Fruit fly (Drosophila melanogaster) whole organism, prepupa: Measurements from ENCODE around the gene CG32486.
A peak's percentile ranks its signal among the peaks of the same experiment; 100 is the strongest.

ENCODE experiments used
- Blimp-1 ChIP-seq: fragments of 200-800 bp; sonication (Bioruptor generic); optimal IDR thresholded peaks from 3 replicates; lab custom pipeline; 2017; ENCODE audit warnings: missing biosample characterization, missing genetic modification characterization, mild to moderate bottlenecking, moderate library complexity, missing genetic modification reagents
- CG10631 ChIP-seq: fragments of 200-800 bp; sonication (Bioruptor generic); optimal IDR thresholded peaks from 2 replicates; lab custom pipeline; 2016; ENCODE audit warnings: missing biosample characterization, missing genetic modification characterization
- CG11294 ChIP-seq: fragments of 200-800 bp; sonication (Bioruptor generic); IDR thresholded peaks from 2 replicates; pipeline ENCODE4 v1.3.6; 2022; ENCODE audit warnings: missing biosample characterization, missing genetic modification characterization
- CG11902 ChIP-seq: fragments of 200-800 bp; sonication (Bioruptor generic); optimal IDR thresholded peaks from 3 replicates; lab custom pipeline; 2016; ENCODE audit warnings: missing biosample characterization, missing genetic modification characterization
- CG15336 ChIP-seq: fragments of 200-800 bp; sonication (Bioruptor generic); IDR thresholded peaks from 2 replicates; pipeline ENCODE4 v1.3.6; 2022; ENCODE audit warnings: missing biosample characterization, missing genetic modification characterization
- CG1621 ChIP-seq: fragments of 200-800 bp; sonication (Bioruptor generic); optimal IDR thresholded peaks from 3 replicates; lab custom pipeline; 2018; ENCODE audit warnings: missing biosample characterization, mild to moderate bottlenecking, missing genetic modification characterization
- CG3032 ChIP-seq: fragments of 200-800 bp; optimal IDR thresholded peaks from 2 replicates; lab custom pipeline; 2019; ENCODE audit warnings: missing biosample characterization, mild to moderate bottlenecking, missing genetic modification characterization, moderate library complexity
- CG32006 ChIP-seq: fragments of 200-800 bp; sonication (Bioruptor generic); optimal IDR thresholded peaks from 3 replicates; lab custom pipeline; 2017; ENCODE audit warnings: missing biosample characterization, mild to moderate bottlenecking, missing genetic modification characterization
- CG3919 ChIP-seq: fragments of 200-800 bp; sonication (Bioruptor generic); optimal IDR thresholded peaks from 3 replicates; lab custom pipeline; 2016; ENCODE audit warnings: missing biosample characterization, missing genetic modification characterization
- CG6163 ChIP-seq: fragments of 200-800 bp; sonication (Bioruptor generic); IDR thresholded peaks from 3 replicates; pipeline ENCODE4 v1.3.6; 2022; ENCODE audit warnings: missing biosample characterization, missing genetic modification characterization
- CG6276 ChIP-seq: fragments of 200-800 bp; sonication (Bioruptor generic); optimal IDR thresholded peaks from 2 replicates; lab custom pipeline; 2017; ENCODE audit warnings: missing biosample characterization, mild to moderate bottlenecking, missing genetic modification characterization
- CG6792 ChIP-seq: fragments of 200-800 bp; sonication (Bioruptor generic); optimal IDR thresholded peaks from 3 replicates; lab custom pipeline; 2016; ENCODE audit warnings: missing biosample characterization, missing genetic modification characterization
- CG6808 ChIP-seq: fragments of 200-800 bp; sonication (Bioruptor generic); optimal IDR thresholded peaks from 3 replicates; lab custom pipeline; 2017; ENCODE audit warnings: missing biosample characterization, missing genetic modification characterization, mild to moderate bottlenecking, moderate library complexity, missing genetic modification reagents
- CG6854 ChIP-seq: fragments of 200-800 bp; sonication (Bioruptor generic); optimal IDR thresholded peaks from 2 replicates; lab custom pipeline; 2017; ENCODE audit warnings: missing biosample characterization, mild to moderate bottlenecking, missing genetic modification characterization
- CG8632 ChIP-seq: fragments of 200-800 bp; sonication (Bioruptor generic); optimal IDR thresholded peaks from 3 replicates; lab custom pipeline; 2016; ENCODE audit warnings: missing biosample characterization, missing genetic modification characterization
- Eip78C ChIP-seq: fragments of 200-800 bp; sonication (Bioruptor generic); peaks from one replicate; lab custom pipeline; 2016; ENCODE audit warnings: missing biosample characterization, missing genetic modification characterization
- Eip93F ChIP-seq: fragments of 200-800 bp; sonication (Bioruptor generic); optimal IDR thresholded peaks from 2 replicates; lab custom pipeline; 2016; ENCODE audit warnings: missing biosample characterization, mild to moderate bottlenecking, missing genetic modification characterization
- Ets21C ChIP-seq: fragments of 200-800 bp; sonication (Bioruptor generic); optimal IDR thresholded peaks from 3 replicates; lab custom pipeline; 2016; ENCODE audit warnings: missing biosample characterization, missing genetic modification characterization
- Ets96B ChIP-seq: fragments of 200-800 bp; optimal IDR thresholded peaks from 2 replicates; lab custom pipeline; 2019; ENCODE audit warnings: missing biosample characterization, mild to moderate bottlenecking, missing genetic modification characterization, moderate library complexity
- Hr38 ChIP-seq: sonication (Bioruptor generic); optimal IDR thresholded peaks from 2 replicates; lab custom pipeline; 2016; ENCODE audit warnings: missing biosample characterization, missing genetic modification characterization
- Hr39 ChIP-seq: fragments of 200-800 bp; sonication (Bioruptor generic); optimal IDR thresholded peaks from 2 replicates; lab custom pipeline; 2016; ENCODE audit warnings: missing biosample characterization, missing genetic modification characterization
- OdsH ChIP-seq: fragments of 200-800 bp; sonication (Bioruptor generic); optimal IDR thresholded peaks from 3 replicates; lab custom pipeline; 2016; ENCODE audit warnings: missing biosample characterization, missing genetic modification characterization
- Smox ChIP-seq: fragments of 200-800 bp; sonication (Bioruptor generic); optimal IDR thresholded peaks from 3 replicates; lab custom pipeline; 2016; ENCODE audit warnings: missing biosample characterization, missing genetic modification characterization
- Sox102F ChIP-seq: fragments of 200-800 bp; sonication (Bioruptor generic); optimal IDR thresholded peaks from 2 replicates; lab custom pipeline; 2016; ENCODE audit warnings: missing biosample characterization, mild to moderate bottlenecking, missing genetic modification characterization
- achi ChIP-seq: fragments of 200-800 bp; sonication (Bioruptor generic); optimal IDR thresholded peaks from 3 replicates; lab custom pipeline; 2016; ENCODE audit warnings: missing biosample characterization, missing genetic modification characterization
- cyc ChIP-seq: fragments of 200-800 bp; sonication (Bioruptor generic); optimal IDR thresholded peaks from 3 replicates; lab custom pipeline; 2016; ENCODE audit warnings: missing biosample characterization, missing genetic modification characterization
- dsx ChIP-seq: fragments of 200-800 bp; optimal IDR thresholded peaks from 3 replicates; lab custom pipeline; 2019; ENCODE audit warnings: missing biosample characterization, mild to moderate bottlenecking, missing genetic modification characterization, moderate library complexity; ENCODE audit not compliant: poor library complexity, severe bottlenecking
- eg ChIP-seq: fragments of 200-800 bp; sonication (Bioruptor generic); IDR thresholded peaks from 3 replicates; pipeline ENCODE4 v1.3.6; 2022; ENCODE audit warnings: missing biosample characterization, missing genetic modification characterization
- esn ChIP-seq: fragments of 200-800 bp; sonication (Bioruptor generic); optimal IDR thresholded peaks from 2 replicates; lab custom pipeline; 2016; ENCODE audit warnings: missing biosample characterization, mild to moderate bottlenecking, missing genetic modification characterization, moderate library complexity
- fd59A ChIP-seq: fragments of 200-800 bp; sonication (Bioruptor generic); optimal IDR thresholded peaks from 2 replicates; lab custom pipeline; 2017; ENCODE audit warnings: missing biosample characterization, mild to moderate bottlenecking, missing genetic modification characterization, missing genetic modification reagents
- lz ChIP-seq: fragments of 200-800 bp; sonication (Bioruptor generic); optimal IDR thresholded peaks from 3 replicates; lab custom pipeline; 2016; ENCODE audit warnings: missing biosample characterization, missing genetic modification characterization
- pdm3 ChIP-seq: fragments of 200-800 bp; sonication (Bioruptor generic); optimal IDR thresholded peaks from 3 replicates; lab custom pipeline; 2016; ENCODE audit warnings: missing biosample characterization, missing genetic modification characterization
- salr ChIP-seq, 2 experiments: fragments of 200-800 bp; sonication (Bioruptor generic); optimal IDR thresholded peaks; 3 replicates each; lab custom pipeline; 2016 to 2018; ENCODE audit warnings: missing biosample characterization in 2 of 2, missing genetic modification characterization in 2 of 2, mild to moderate bottlenecking in 1 of 2
- spab ChIP-seq: fragments of 200-800 bp; sonication (Bioruptor generic); optimal IDR thresholded peaks from 2 replicates; lab custom pipeline; 2017; ENCODE audit warnings: missing biosample characterization, mild to moderate bottlenecking, missing genetic modification characterization, missing genetic modification reagents
- svp ChIP-seq: fragments of 200-800 bp; sonication (Bioruptor generic); peaks from one replicate; lab custom pipeline; 2016; ENCODE audit warnings: missing biosample characterization, missing genetic modification characterization
- topi ChIP-seq: fragments of 200-800 bp; sonication (Bioruptor generic); optimal IDR thresholded peaks from 3 replicates; lab custom pipeline; 2016; ENCODE audit warnings: missing biosample characterization, missing genetic modification characterization
- vri ChIP-seq: fragments of 200-800 bp; sonication (Bioruptor generic); optimal IDR thresholded peaks from 3 replicates; lab custom pipeline; 2016; ENCODE audit warnings: missing biosample characterization, mild to moderate bottlenecking, missing genetic modification characterization

The CG32486 gene

dm6 chr3L:3095590-3095989 lies 25.0 kb upstream of the CG32486 start (continued):
- TF ChIP-seq Smox (no peak), CG3032 (tag; lab: Kevin White, UChicago) (no peak), CG6276 (GFP tag; lab: Kevin White, UChicago) (no peak)

dm6 chr3L:3090581-3091345 lies 20.1 kb upstream of the CG32486 start:
- TF ChIP-seq fd59A (GFP tag; lab: Kevin White, UChicago) (no peak), OdsH (GFP tag; lab: Kevin White, UChicago) (no peak), CG15336 (GFP tag; lab: Robert Waterston, UW) (0 out of 2 replicates have a peak, but pooled peaks have one; percentile 25), spab (no peak), cyc (GFP tag; lab: Kevin White, UChicago) (peak; percentile 43), achi (GFP tag; lab: Kevin White, UChicago) (no peak), CG1621 (tag; lab: Kevin White, UChicago) (no peak), CG8632 (GFP tag; lab: Kevin White, UChicago) (no peak), Blimp-1 (GFP tag; lab: Kevin White, UChicago) (no peak), CG6792 (GFP tag; lab: Kevin White, UChicago) (peak; percentile 17), eg (GFP tag; lab: Robert Waterston, UW) (peak; percentile 50; the same call in 1 of the 3 replicates), pdm3 (GFP tag; lab: Kevin White, UChicago) (no peak), Eip78C (GFP tag; lab: Kevin White, UChicago) (peak; percentile 79), Eip93F (GFP tag; lab: Kevin White, UChicago) (peak; percentile 38), CG3032 (tag; lab: Kevin White, UChicago) (peak; percentile 7), CG6808 (GFP tag; lab: Kevin White, UChicago) (no peak), dsx (GFP tag; lab: Kevin White, UChicago) (peak; percentile 50), CG6163 (GFP tag; lab: Robert Waterston, UW) (peak; percentile 48; the same call in 1 of the 3 replicates), CG32006 (GFP tag; lab: Kevin White, UChicago) (no peak), Ets21C (GFP tag; lab: Kevin White, UChicago) (no peak), CG10631 (GFP tag; lab: Kevin White, UChicago) (peak; percentile 16), vri (GFP tag; lab: Kevin White, UChicago) (peak; percentile 25), esn (peak; percentile 63), lz (peak; percentile 56), CG6854 (peak; percentile 5)

dm6 chr3L:3089012-3089411 lies 18.4 kb upstream of the CG32486 start:
- TF ChIP-seq eg (GFP tag; lab: Robert Waterston, UW) (no peak), Ets21C (GFP tag; lab: Kevin White, UChicago) (no peak), CG6792 (GFP tag; lab: Kevin White, UChicago) (no peak), Sox102F (GFP tag; lab: Kevin White, UChicago) (no peak), topi (GFP tag; lab: Kevin White, UChicago) (no peak), svp (no peak), CG3919 (no peak), Hr38 (no peak), Ets96B (tag; lab: Kevin White, UChicago) (no peak), salr (GFP tag; optimal IDR thresholded peaks at IDR 0.05; lab: Kevin White, UChicago) (no peak), dsx (GFP tag; lab: Kevin White, UChicago) (no peak), CG32006 (GFP tag; lab: Kevin White, UChicago) (no peak), Hr39 (GFP tag; lab: Kevin White, UChicago) (no peak), CG11294 (GFP tag; lab: Robert Waterston, UW) (no peak), OdsH (GFP tag; lab: Kevin White, UChicago) (no peak), CG11902 (GFP tag; lab: Kevin White, UChicago) (no peak), esn (no peak), CG6163 (GFP tag; lab: Robert Waterston, UW) (no peak)
- TF ChIP-seq, all 60 proteins: peak for 0
